Worm (Caenorhabditis elegans): Measurements from ENCODE around the gene pptr-1.

ce11 chrV:16361350-16361749, 4.0 kb downstream of the pptr-1 start:
- no peak for TF ChIP-seq him-1 (tag; optimal IDR thresholded peaks at IDR 0.05)
- no peak for TF ChIP-seq W03F9.2 (tag; optimal IDR thresholded peaks at IDR 0.05)

All from whole organism, L4/young adult.